Fruit fly (Drosophila melanogaster): ENCODE measurements around the gene Atg2.

Gene Atg2

DNA sequence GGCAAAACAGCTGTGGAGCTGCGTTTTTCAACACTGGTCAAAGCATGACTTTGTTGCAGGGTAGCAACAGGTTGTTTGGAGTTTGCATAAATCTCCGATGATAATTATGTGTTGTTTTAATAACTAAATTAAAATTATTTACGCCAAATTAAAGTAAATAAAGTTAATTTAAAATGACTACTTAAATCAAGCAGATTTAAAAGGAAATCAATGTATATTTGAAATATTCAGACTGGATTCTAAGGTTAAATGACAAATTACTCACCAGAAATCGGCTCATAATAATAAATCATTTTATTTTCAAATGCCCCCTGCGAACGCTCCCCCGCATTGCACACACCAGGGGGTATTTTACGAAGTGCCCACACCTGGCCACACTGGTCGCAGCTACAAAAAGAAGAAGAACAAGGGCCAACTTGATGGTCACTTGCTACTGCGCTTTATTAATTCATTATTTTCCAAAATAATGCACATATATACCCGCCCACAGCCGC lies at the start of gene Atg2, which contains the start of gene CG12093:
Gene Atg2 (plus strand): TSS at position 371 of the 494 bp plus-strand sequence.
Gene CG12093 (minus strand): TSS at position 40 of the 494 bp plus-strand sequence.
- peak; percentile 90 for TF ChIP-seq noc (tag; optimal IDR thresholded peaks at IDR 0.05)

dm6 chr3L:2727023-2727422 lies 47.1 kb upstream of the Atg2 start:
- TF ChIP-seq noc (tag; optimal IDR thresholded peaks at IDR 0.05), result no peak

DNA sequence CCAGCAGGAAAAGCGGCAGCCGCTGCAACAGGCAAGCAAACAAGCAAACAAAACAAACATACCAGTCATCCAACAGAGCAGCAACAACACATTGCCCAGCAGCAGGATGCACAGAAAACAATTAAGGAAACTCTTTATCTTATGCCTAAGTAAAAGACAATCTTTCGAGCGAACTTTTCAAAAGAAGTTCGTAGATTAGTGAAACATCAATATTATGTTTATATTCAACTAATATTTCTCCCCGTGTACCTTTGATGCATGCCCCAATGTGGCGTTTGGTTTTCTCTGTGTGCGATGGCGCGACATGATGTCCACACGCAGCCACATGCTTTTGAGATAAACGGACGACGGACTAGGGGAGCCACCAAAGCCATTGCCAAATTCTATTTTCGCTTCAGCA lies 43.2 kb upstream of the Atg2 start:
- TF ChIP-seq noc (tag; optimal IDR thresholded peaks at IDR 0.05), result no peak

dm6 chr3L:2733208-2733607 lies 40.9 kb upstream of the Atg2 start:
- TF ChIP-seq noc (tag; optimal IDR thresholded peaks at IDR 0.05), result peak; percentile 45

dm6 chr3L:2734363-2735160 lies 39.6 kb upstream of the Atg2 start:
- no peak for TF ChIP-seq noc (tag; optimal IDR thresholded peaks at IDR 0.05)

- TF ChIP-seq noc (tag; optimal IDR thresholded peaks at IDR 0.05), result no peak
These were observed 34.7 kb upstream of the Atg2 start, which contains the start of gene Acp62F for dm6 chr3L:2739450-2739849. TSS of gene Acp62F (plus strand) at chr3L:2739750.

- no peak for TF ChIP-seq noc (tag; optimal IDR thresholded peaks at IDR 0.05)
These were observed 30.4 kb upstream of the Atg2 start for dm6 chr3L:2743755-2744154.

DNA sequence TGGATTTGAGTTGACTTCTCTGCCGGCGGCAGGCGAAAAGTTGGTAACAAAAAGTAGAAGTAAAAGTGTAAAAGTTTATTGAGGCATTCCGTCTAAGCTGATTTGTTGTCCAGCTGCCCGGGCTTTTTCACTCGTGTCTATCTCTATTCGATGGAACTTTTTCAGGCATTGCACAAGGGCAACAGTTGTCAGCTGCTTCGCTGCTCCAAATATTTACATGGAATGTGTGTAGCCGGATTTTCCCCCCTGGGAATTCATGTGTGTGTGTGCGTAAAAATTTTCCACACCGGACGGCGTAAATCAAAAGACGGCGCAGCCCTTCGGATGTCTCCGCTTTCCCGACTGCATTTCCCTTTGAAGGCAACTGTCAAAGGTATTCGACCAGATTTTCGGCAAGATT lies 29.2 kb upstream of the Atg2 start:
- no peak for TF ChIP-seq noc (tag; optimal IDR thresholded peaks at IDR 0.05)

DNA sequence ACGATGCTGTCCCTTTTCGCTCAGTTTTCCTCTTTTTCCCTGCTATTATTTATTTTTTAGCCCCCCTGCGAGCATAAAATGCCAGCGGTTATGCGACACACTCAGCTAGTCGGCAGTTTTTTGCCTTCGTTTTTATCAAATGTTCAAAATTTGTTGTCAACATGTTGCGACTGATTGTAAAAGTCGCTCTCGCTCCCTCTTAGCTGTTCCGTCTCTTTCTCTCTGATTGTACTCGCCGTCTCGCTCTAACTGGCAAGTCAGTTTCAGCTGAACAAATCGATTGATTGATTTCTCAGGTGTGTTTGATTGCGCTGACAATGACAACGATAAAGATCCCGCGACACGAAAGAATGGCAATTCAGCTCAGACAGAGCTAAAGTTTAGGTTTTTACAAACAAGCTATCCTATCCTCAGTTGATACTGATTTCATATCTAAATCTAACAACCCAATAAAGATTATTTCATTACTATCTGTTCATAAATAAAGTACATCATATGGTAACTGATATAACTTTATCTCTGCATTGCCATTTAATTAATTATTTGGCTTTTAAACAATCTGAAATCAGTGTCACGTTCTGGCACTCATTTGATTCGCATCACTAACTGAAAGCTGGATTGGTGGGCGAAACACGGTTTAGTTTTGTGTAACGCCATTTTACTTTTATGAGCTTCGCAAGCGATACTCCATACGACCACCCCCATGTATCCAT lies 28.3 kb upstream of the Atg2 start:
- TF ChIP-seq noc (tag; optimal IDR thresholded peaks at IDR 0.05), result no peak

DNA sequence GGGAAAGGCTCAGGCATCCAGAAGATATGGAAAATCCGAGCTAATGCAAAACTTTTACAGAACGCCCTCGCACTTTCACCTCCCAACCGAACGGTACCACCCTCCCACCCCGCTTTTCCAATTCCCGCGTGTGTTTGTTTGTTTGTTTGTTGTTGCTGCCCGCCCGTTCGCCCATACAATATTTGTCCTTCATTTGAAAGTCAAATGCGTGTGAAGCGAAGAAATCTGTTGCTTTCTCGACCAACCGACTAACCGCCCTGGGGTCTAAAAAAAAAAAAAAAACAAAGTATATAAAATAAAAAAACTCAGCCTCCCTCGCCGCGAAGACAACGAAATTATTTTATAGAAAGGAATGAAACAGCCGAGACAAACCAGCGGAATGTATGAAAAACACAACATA lies 25.8 kb upstream of the Atg2 start:
- no peak for TF ChIP-seq noc (tag; optimal IDR thresholded peaks at IDR 0.05)

dm6 chr3L:2762122-2762521 lies 12.0 kb upstream of the Atg2 start:
- no peak for TF ChIP-seq noc (tag; optimal IDR thresholded peaks at IDR 0.05)

DNA sequence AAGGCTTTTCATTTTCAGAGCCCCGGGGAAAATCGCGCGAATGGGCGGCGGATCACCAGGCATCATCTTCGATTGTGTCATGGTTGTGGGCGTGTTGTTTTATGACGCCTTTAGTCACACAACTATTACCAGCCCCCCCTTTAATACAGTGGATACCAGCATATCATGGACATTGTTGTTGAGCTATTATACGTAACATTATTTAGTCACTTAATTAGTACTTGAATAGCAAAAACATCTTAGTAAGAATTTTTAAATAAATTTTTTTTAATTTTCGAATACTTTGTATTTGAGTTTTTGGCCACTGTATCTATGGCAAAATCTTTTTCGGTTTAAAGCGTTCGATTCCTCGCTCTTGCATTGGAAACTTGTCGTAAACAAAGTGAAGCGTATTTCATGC lies 10.4 kb upstream of the Atg2 start:
- TF ChIP-seq noc (tag; optimal IDR thresholded peaks at IDR 0.05), result no peak

- no peak for TF ChIP-seq noc (tag; optimal IDR thresholded peaks at IDR 0.05)
These were observed 9.0 kb upstream of the Atg2 start for dm6 chr3L:2765013-2765738.

DNA sequence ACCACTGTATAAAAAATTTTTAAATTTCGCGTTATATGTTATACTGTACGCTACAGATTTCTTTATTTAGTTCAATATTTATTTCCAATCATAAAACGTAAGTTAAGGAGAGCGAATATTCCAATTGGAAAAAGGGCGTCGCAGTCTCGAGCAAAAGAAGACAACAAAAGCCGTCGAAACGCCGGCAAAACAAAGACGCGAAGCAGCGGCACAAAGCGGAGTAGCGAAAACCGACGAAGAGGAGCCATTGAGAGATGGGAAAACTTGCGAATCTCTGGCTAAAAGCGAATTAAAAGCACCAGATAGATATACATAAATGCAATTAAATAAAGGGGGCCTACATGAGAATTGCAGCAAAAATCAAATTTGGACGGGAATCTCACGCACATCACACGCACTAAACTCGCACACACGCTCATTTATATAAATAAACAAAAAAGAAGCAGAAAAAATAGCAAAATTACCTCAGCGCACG lies 8.3 kb upstream of the Atg2 start:
- TF ChIP-seq noc (tag; optimal IDR thresholded peaks at IDR 0.05), result no peak

DNA sequence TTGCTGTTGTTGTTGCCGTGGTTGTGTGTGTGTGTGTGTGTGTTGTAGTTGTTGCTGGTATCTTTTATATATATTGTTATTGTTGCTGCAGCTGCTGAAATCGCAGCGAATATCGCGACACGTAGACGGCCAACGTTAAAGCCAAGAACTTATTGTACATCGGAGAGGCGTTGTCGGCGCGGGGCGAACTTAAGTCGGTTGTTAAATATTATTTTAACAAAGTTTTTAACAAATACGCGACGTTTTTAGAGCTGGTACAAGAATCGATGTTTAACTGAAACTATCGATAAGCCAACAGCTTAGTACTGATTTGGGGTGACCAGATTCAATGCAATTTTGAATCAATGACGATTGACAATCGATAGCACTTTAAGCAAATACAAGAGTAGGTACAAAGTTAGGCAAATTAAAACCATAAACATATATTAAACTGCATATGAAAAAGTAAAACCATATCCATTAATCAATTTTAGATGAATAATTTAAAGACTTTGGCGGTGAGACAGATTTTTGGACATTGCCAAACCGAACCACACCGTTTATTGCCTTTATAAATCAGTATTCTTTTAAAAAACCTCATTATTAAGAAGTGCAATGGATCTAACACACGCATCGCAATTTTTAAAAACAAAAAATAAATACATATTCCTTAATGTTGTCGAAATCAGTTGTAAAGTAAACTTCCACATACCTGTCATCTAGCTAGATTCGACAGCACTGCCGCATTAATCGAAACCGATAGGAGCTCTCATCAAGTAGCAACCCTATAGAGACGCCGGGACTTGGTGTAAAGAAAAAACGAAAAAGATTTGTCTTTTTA lies 7.7 kb upstream of the Atg2 start, which contains the start of the genes Mrtf and Non2:
Gene Mrtf (minus strand): TSS at position 268 of the 820 bp plus-strand sequence.
Gene Non2 (plus strand): TSS at position 731 of the 820 bp plus-strand sequence.
- peak; percentile 48 for TF ChIP-seq noc (tag; optimal IDR thresholded peaks at IDR 0.05)

Measured in whole organism, larva.